Worm (Caenorhabditis elegans): ENCODE results near the gene Y20C6A.4.

- TF ChIP-seq nhr-28 (tag; optimal IDR thresholded peaks at IDR 0.05) (no peak), mep-1 (tag; optimal IDR thresholded peaks at IDR 0.05) (no peak)
These were observed 40.7 kb upstream of the Y20C6A.4 start for ce11 chrV:17339349-17339748.
